Fruit fly (Drosophila melanogaster) whole organism, embryonic: ENCODE measurements around the gene CG32695.

ENCODE experiments used
- Abd-B ChIP-seq: fragments of 200-800 bp; sonication (Bioruptor generic); optimal IDR thresholded peaks from 2 replicates; lab custom pipeline; 2018; ENCODE audit warnings: missing biosample characterization, mild to moderate bottlenecking, missing genetic modification characterization, moderate library complexity
- Atf3 ChIP-seq: fragments of 200-800 bp; sonication (Bioruptor generic); optimal IDR thresholded peaks from 3 replicates; lab custom pipeline; 2016; ENCODE audit warnings: missing biosample characterization, missing genetic modification characterization
- CG11398 ChIP-seq: fragments of 200-800 bp; sonication (Bioruptor generic); optimal IDR thresholded peaks from 2 replicates; lab custom pipeline; 2016; ENCODE audit warnings: missing biosample characterization, missing genetic modification characterization
- CG15011 ChIP-seq: fragments of 200-800 bp; sonication (Bioruptor generic); optimal IDR thresholded peaks from 3 replicates; lab custom pipeline; 2018; ENCODE audit warnings: missing biosample characterization, mild to moderate bottlenecking, missing genetic modification characterization
- CG17802 ChIP-seq: fragments of 200-800 bp; sonication (Bioruptor generic); optimal IDR thresholded peaks from 2 replicates; lab custom pipeline; 2018; ENCODE audit warnings: missing biosample characterization, mild to moderate bottlenecking, missing genetic modification characterization, moderate library complexity
- CG17912 ChIP-seq: fragments of 200-800 bp; sonication (Bioruptor generic); optimal IDR thresholded peaks from 2 replicates; lab custom pipeline; 2018; ENCODE audit warnings: missing biosample characterization, mild to moderate bottlenecking, missing genetic modification characterization
- CG18262 ChIP-seq: fragments of 200-800 bp; optimal IDR thresholded peaks from 3 replicates; lab custom pipeline; 2019; ENCODE audit warnings: missing biosample characterization, mild to moderate bottlenecking, missing genetic modification characterization, moderate library complexity
- CG18764 ChIP-seq: fragments of 200-800 bp; sonication (Bioruptor generic); optimal IDR thresholded peaks from 3 replicates; lab custom pipeline; 2016; ENCODE audit warnings: missing biosample characterization, missing genetic modification characterization
- CG2129 ChIP-seq: fragments of 200-800 bp; sonication (Bioruptor generic); IDR thresholded peaks from 2 replicates; pipeline ENCODE4 v1.3.6; 2022; ENCODE audit warnings: missing biosample characterization, missing genetic modification characterization; ENCODE audit not compliant: partially characterized antibody
- CG2678 ChIP-seq: fragments of 200-800 bp; sonication (Bioruptor generic); optimal IDR thresholded peaks from 3 replicates; lab custom pipeline; 2019; ENCODE audit warnings: missing biosample characterization, mild to moderate bottlenecking, missing genetic modification characterization, moderate library complexity
- CG30020 ChIP-seq: fragments of 200-800 bp; optimal IDR thresholded peaks from 2 replicates; lab custom pipeline; 2019; ENCODE audit warnings: missing biosample characterization, mild to moderate bottlenecking, missing genetic modification characterization, moderate library complexity
- CG43689 ChIP-seq: fragments of 200-800 bp; sonication (Bioruptor generic); IDR thresholded peaks from 2 replicates; pipeline ENCODE4 v1.3.6; 2022; ENCODE audit warnings: missing biosample characterization, missing genetic modification characterization
- CG6254 ChIP-seq: fragments of 200-800 bp; sonication (Bioruptor generic); optimal IDR thresholded peaks from 3 replicates; lab custom pipeline; 2017; ENCODE audit warnings: mild to moderate bottlenecking, missing biosample characterization, missing genetic modification reagents, missing genetic modification characterization
- CG6272 ChIP-seq: fragments of 200-800 bp; sonication (Bioruptor generic); IDR thresholded peaks from 2 replicates; pipeline ENCODE4 v1.3.6; 2022; ENCODE audit warnings: missing biosample characterization, missing genetic modification characterization
- CG6683 ChIP-seq: fragments of 200-800 bp; sonication (Bioruptor generic); optimal IDR thresholded peaks from 2 replicates; lab custom pipeline; 2017; ENCODE audit warnings: missing biosample characterization, mild to moderate bottlenecking, missing genetic modification characterization, missing genetic modification reagents
- CG7745 ChIP-seq: fragments of 200-800 bp; sonication (Bioruptor generic); optimal IDR thresholded peaks from 2 replicates; lab custom pipeline; 2018; ENCODE audit warnings: missing biosample characterization, mild to moderate bottlenecking, missing genetic modification characterization, moderate library complexity
- CG7963 ChIP-seq: fragments of 200-800 bp; sonication (Bioruptor generic); IDR thresholded peaks from 3 replicates; pipeline ENCODE4 v1.3.6; 2022; ENCODE audit warnings: missing biosample characterization, missing genetic modification characterization; ENCODE audit not compliant: partially characterized antibody
- CG8478 ChIP-seq: fragments of >200 bp; optimal IDR thresholded peaks from 2 replicates; lab custom pipeline; 2018
- CrebB ChIP-seq: fragments of 200-800 bp; sonication (Bioruptor generic); optimal IDR thresholded peaks from 3 replicates; lab custom pipeline; 2018; ENCODE audit warnings: missing biosample characterization, mild to moderate bottlenecking, missing genetic modification characterization
- D ChIP-seq, 2 experiments: fragments of 200-800 bp in 1 of 2; fragments of >200 bp in 1 of 2; sonication (Bioruptor generic) in 1 of 2; optimal IDR thresholded peaks; 2 replicates in 1 of 2; 3 replicates in 1 of 2; lab custom pipeline; 2017; ENCODE audit warnings: mild to moderate bottlenecking in 1 of 2, missing biosample characterization in 1 of 2, missing genetic modification characterization in 1 of 2, missing genetic modification reagents in 1 of 2
- Dfd ChIP-seq, 2 experiments: fragments of >200 bp; optimal IDR thresholded peaks; 2 replicates each; lab custom pipeline; 2017; ENCODE audit warnings: missing biosample characterization in 2 of 2, missing genetic modification characterization in 2 of 2
- Dip2 ChIP-seq: fragments of 200-800 bp; sonication (Bioruptor generic); IDR thresholded peaks from 2 replicates; pipeline ENCODE4 v1.3.6; 2022; ENCODE audit warnings: missing biosample characterization, missing genetic modification characterization
- Gsc ChIP-seq: fragments of 200-800 bp; sonication (Bioruptor generic); IDR thresholded peaks from 2 replicates; pipeline ENCODE4 v1.3.6; 2022; ENCODE audit warnings: missing biosample characterization, missing genetic modification characterization
- HLH54F ChIP-seq: fragments of 200-800 bp; sonication (Bioruptor generic); optimal IDR thresholded peaks from 3 replicates; lab custom pipeline; 2016; ENCODE audit warnings: missing biosample characterization, missing genetic modification characterization
- NC2α ChIP-seq: fragments of 200-800 bp; sonication (Bioruptor generic); optimal IDR thresholded peaks from 2 replicates; lab custom pipeline; 2016; ENCODE audit warnings: missing biosample characterization, missing genetic modification characterization
- Neu2 ChIP-seq: fragments of 200-800 bp; sonication (Bioruptor generic); optimal IDR thresholded peaks from 3 replicates; lab custom pipeline; 2016; ENCODE audit warnings: missing biosample characterization, missing genetic modification characterization, borderline replicate concordance
- Nf-YB ChIP-seq: fragments of 200-800 bp; sonication (Bioruptor generic); optimal IDR thresholded peaks from 3 replicates; lab custom pipeline; 2019; ENCODE audit warnings: missing biosample characterization, mild to moderate bottlenecking, missing genetic modification characterization, moderate library complexity
- Sox100B ChIP-seq: fragments of 200-800 bp; sonication (Bioruptor generic); optimal IDR thresholded peaks from 3 replicates; lab custom pipeline; 2018; ENCODE audit warnings: missing biosample characterization, mild to moderate bottlenecking, missing genetic modification characterization
- Spps ChIP-seq: fragments of 200-800 bp; sonication (Bioruptor generic); optimal IDR thresholded peaks from 2 replicates; lab custom pipeline; 2018; ENCODE audit warnings: missing biosample characterization, mild to moderate bottlenecking, missing genetic modification characterization
- Sry-δ ChIP-seq: fragments of 200-800 bp; sonication (Bioruptor generic); optimal IDR thresholded peaks from 2 replicates; lab custom pipeline; 2016; ENCODE audit warnings: missing biosample characterization, missing genetic modification characterization
- Tbp ChIP-seq: fragments of >200 bp; optimal IDR thresholded peaks from 2 replicates; lab custom pipeline; 2018; ENCODE audit warnings: missing biosample characterization, missing genetic modification characterization
- Xbp1 ChIP-seq: fragments of 200-800 bp; sonication (Bioruptor generic); optimal IDR thresholded peaks from 3 replicates; lab custom pipeline; 2016; ENCODE audit warnings: missing biosample characterization, mild to moderate bottlenecking, missing genetic modification characterization
- cwo ChIP-seq: fragments of 200-800 bp; sonication (Bioruptor generic); optimal IDR thresholded peaks from 3 replicates; lab custom pipeline; 2017; ENCODE audit warnings: missing biosample characterization, missing genetic modification characterization, mild to moderate bottlenecking, moderate library complexity, missing genetic modification reagents
- da ChIP-seq: fragments of 200-800 bp; sonication (Bioruptor generic); optimal IDR thresholded peaks from 2 replicates; lab custom pipeline; 2016; ENCODE audit warnings: missing biosample characterization, missing genetic modification characterization
- grn ChIP-seq: fragments of 200-800 bp; sonication (Bioruptor generic); optimal IDR thresholded peaks from 3 replicates; lab custom pipeline; 2017; ENCODE audit warnings: missing biosample characterization, missing genetic modification characterization
- gt ChIP-seq: fragments of 200-800 bp; sonication (Bioruptor generic); IDR thresholded peaks from 2 replicates; pipeline ENCODE4 v1.3.6; 2022; ENCODE audit warnings: missing biosample characterization, missing genetic modification characterization
- ken ChIP-seq: fragments of 200-800 bp; sonication (Bioruptor generic); IDR thresholded peaks from 3 replicates; pipeline ENCODE4 v1.3.6; 2022; ENCODE audit warnings: missing biosample characterization, missing genetic modification characterization
- oc ChIP-seq: fragments of 200-800 bp; sonication (Bioruptor generic); optimal IDR thresholded peaks from 2 replicates; lab custom pipeline; 2018; ENCODE audit warnings: missing biosample characterization, mild to moderate bottlenecking, missing genetic modification characterization, moderate library complexity
- onecut ChIP-seq: fragments of 200-800 bp; sonication (Bioruptor generic); IDR thresholded peaks from 2 replicates; pipeline ENCODE4 v1.3.6; 2022; ENCODE audit warnings: missing biosample characterization, missing genetic modification characterization
- p53 ChIP-seq: fragments of 200-800 bp; sonication (Bioruptor generic); optimal IDR thresholded peaks from 2 replicates; lab custom pipeline; 2016; ENCODE audit warnings: missing biosample characterization, missing genetic modification characterization
- prd ChIP-seq, 3 experiments: fragments of >200 bp in 2 of 3; fragments of 200-800 bp in 1 of 3; sonication (Bioruptor generic) in 1 of 3; optimal IDR thresholded peaks in 2 of 3; IDR thresholded peaks in 1 of 3; 2 replicates in 2 of 3; 3 replicates in 1 of 3; pipeline versions ENCODE4 v1.3.6 to Lab custom; 2017 to 2022; ENCODE audit warnings: missing biosample characterization in 1 of 3, missing genetic modification characterization in 1 of 3
- ranshi ChIP-seq: fragments of 200-800 bp; sonication (Bioruptor generic); IDR thresholded peaks from 2 replicates; pipeline ENCODE4 v1.3.6; 2022; ENCODE audit warnings: missing biosample characterization, missing genetic modification characterization
- sc ChIP-seq, 3 experiments: fragments of >200 bp in 2 of 3; fragments of 200-800 bp in 1 of 3; sonication (Bioruptor generic) in 1 of 3; optimal IDR thresholded peaks; 2 replicates in 2 of 3; 3 replicates in 1 of 3; lab custom pipeline; 2017; ENCODE audit warnings: mild to moderate bottlenecking in 1 of 3, missing biosample characterization in 1 of 3, missing genetic modification characterization in 1 of 3, missing genetic modification reagents in 1 of 3
- sd ChIP-seq: fragments of 200-800 bp; sonication (Bioruptor generic); optimal IDR thresholded peaks from 3 replicates; lab custom pipeline; 2018; ENCODE audit warnings: missing biosample characterization, mild to moderate bottlenecking, missing genetic modification characterization, moderate library complexity
- so ChIP-seq: fragments of 200-800 bp; sonication (Bioruptor generic); IDR thresholded peaks from 3 replicates; pipeline ENCODE4 v1.3.6; 2022; ENCODE audit warnings: missing biosample characterization, missing genetic modification characterization
- toy ChIP-seq: fragments of 200-800 bp; sonication (Bioruptor generic); IDR thresholded peaks from 2 replicates; pipeline ENCODE4 v1.3.6; 2022; ENCODE audit warnings: missing biosample characterization, missing genetic modification characterization
- tx ChIP-seq: fragments of 200-800 bp; sonication (Bioruptor generic); optimal IDR thresholded peaks from 2 replicates; lab custom pipeline; 2016; ENCODE audit warnings: missing biosample characterization, missing genetic modification characterization
- yki ChIP-seq: fragments of >200 bp; optimal IDR thresholded peaks from 3 replicates; lab custom pipeline; 2018
- z ChIP-seq: fragments of 200-800 bp; sonication (Bioruptor generic); IDR thresholded peaks from 3 replicates; pipeline ENCODE4 v1.3.6; 2022; ENCODE audit warnings: missing biosample characterization, missing genetic modification characterization

The CG32695 gene

dm6 chrX:9899535-9900179 lies 25.8 kb upstream of the CG32695 start, which contains the start of gene CG15249 (continued):
- TF ChIP-seq prd (optimal IDR thresholded peaks at IDR 0.05; lab: Kevin White, UChicago) (no peak), prd (GFP tag; IDR thresholded peaks at IDR 0.05; lab: Robert Waterston, UW) (no peak; the same call in 2 of the 3 replicates), CG7963 (no peak), ken (GFP tag; lab: Robert Waterston, UW) (no peak), z (no peak), sd (tag; lab: Kevin White, UChicago) (no peak), Sox100B (peak; percentile 84), Gsc (GFP tag; lab: Robert Waterston, UW) (no peak), CG30020 (tag; lab: Kevin White, UChicago) (no peak), CG2129 (no peak), HLH54F (GFP tag; lab: Kevin White, UChicago) (no peak), Atf3 (no peak), Dfd (GFP tag; optimal IDR thresholded peaks at IDR 0.05; lab: Kevin White, UChicago) (no peak), CG17912 (no peak), CG6683 (GFP tag; lab: Kevin White, UChicago) (no peak), gt (GFP tag; lab: Robert Waterston, UW) (no peak), cwo (GFP tag; lab: Kevin White, UChicago) (peak; percentile 42), p53 (GFP tag; lab: Kevin White, UChicago) (no peak), CG18262 (peak; percentile 84), Sry-δ (no peak), CG15011 (GFP tag; lab: Kevin White, UChicago) (no peak), CG7745 (tag; lab: Kevin White, UChicago) (no peak), CG43689 (no peak), CG18764 (GFP tag; lab: Kevin White, UChicago) (no peak), ranshi (no peak), NC2α (no peak), tx (GFP tag; lab: Kevin White, UChicago) (no peak), CG6254 (GFP tag; lab: Kevin White, UChicago) (peak; percentile 36), D (optimal IDR thresholded peaks at IDR 0.05; lab: Kevin White, UChicago) (no peak), D (GFP tag; optimal IDR thresholded peaks at IDR 0.05; lab: Kevin White, UChicago) (peak; percentile 56), Dip2 (GFP tag; lab: Robert Waterston, UW) (no peak), grn (GFP tag; lab: Kevin White, UChicago) (no peak), oc (tag; lab: Kevin White, UChicago) (peak; percentile 24), CG11398 (GFP tag; lab: Kevin White, UChicago) (no peak), Abd-B (GFP tag; lab: Kevin White, UChicago) (peak; percentile 18), onecut (GFP tag; lab: Robert Waterston, UW) (no peak), Neu2 (GFP tag; lab: Kevin White, UChicago) (no peak), Xbp1 (GFP tag; lab: Kevin White, UChicago) (peak; percentile 21), so (GFP tag; lab: Robert Waterston, UW) (peak; percentile 49; the same call in 1 of the 3 replicates), sc (optimal IDR thresholded peaks at IDR 0.05; lab: Kevin White, UChicago) (no peak), sc (GFP tag; optimal IDR thresholded peaks at IDR 0.05; lab: Kevin White, UChicago) (peak; percentile 22), Spps (peak; percentile 35), da (GFP tag; lab: Kevin White, UChicago) (no peak), yki (no peak), Tbp (GFP tag; lab: Kevin White, UChicago) (no peak), toy (GFP tag; lab: Robert Waterston, UW) (no peak), CG2678 (tag; lab: Kevin White, UChicago) (peak; percentile 83), CrebB (no peak), Nf-YB (GFP tag; lab: Kevin White, UChicago) (peak; percentile 32), CG6272 (GFP tag; lab: Robert Waterston, UW) (no peak), CG17802 (tag; lab: Kevin White, UChicago) (no peak), CG8478 (lab: Kevin White, UChicago) (no peak)
